Worm (Caenorhabditis elegans): ENCODE measurements around the gene C17G10.6.

C17G10.6 gene

ce11 chrII:5603194-5603593, at the start of gene C17G10.6:
TSS of gene C17G10.6 (minus strand) at chrII:5603294.
- TF ChIP-seq nfya-1 (tag; optimal IDR thresholded peaks at IDR 0.05; ENCODE audit: insufficient read depth) (no peak), nhr-76 (tag; optimal IDR thresholded peaks at IDR 0.05) (no peak), elt-1 (tag; optimal IDR thresholded peaks at IDR 0.05) (no peak), lin-15B (tag; optimal IDR thresholded peaks at IDR 0.05) (no peak), pha-4 (tag; optimal IDR thresholded peaks at IDR 0.05) (no peak), nhr-12 (tag; optimal IDR thresholded peaks at IDR 0.05) (no peak), sea-2 (GFP tag; optimal IDR thresholded peaks at IDR 0.05) (no peak), snpc-4 (tag; optimal IDR thresholded peaks at IDR 0.05) (no peak), nhr-43 (tag; optimal IDR thresholded peaks at IDR 0.05; ENCODE audit: poor library complexity, severe bottlenecking) (no peak), zag-1 (tag; optimal IDR thresholded peaks at IDR 0.05) (no peak), skn-1 (tag; optimal IDR thresholded peaks at IDR 0.05) (no peak), unc-39 (tag; optimal IDR thresholded peaks at IDR 0.05) (no peak), nhr-25 (tag; optimal IDR thresholded peaks at IDR 0.05) (no peak), ztf-11 (tag; optimal IDR thresholded peaks at IDR 0.05) (no peak), lsy-12 (tag; optimal IDR thresholded peaks at IDR 0.05) (no peak), nhr-67 (tag; optimal IDR thresholded peaks at IDR 0.05) (no peak), tbx-2 (tag; optimal IDR thresholded peaks at IDR 0.05) (no peak)

ce11 chrII:5652334-5652733, 49.2 kb upstream of the C17G10.6 start, which contains the start of gene bli-2:
TSS of gene bli-2 (minus strand) at chrII:5652434.
- TF ChIP-seq nhr-11 (tag; optimal IDR thresholded peaks at IDR 0.05) (no peak), egl-5 (tag; optimal IDR thresholded peaks at IDR 0.05) (no peak), eor-1 (tag; optimal IDR thresholded peaks at IDR 0.05) (no peak), sea-2 (GFP tag; optimal IDR thresholded peaks at IDR 0.05) (no peak), ceh-9 (tag; optimal IDR thresholded peaks at IDR 0.05) (no peak), zag-1 (tag; optimal IDR thresholded peaks at IDR 0.05) (no peak), R02D3.7 (tag; optimal IDR thresholded peaks at IDR 0.05) (no peak), ama-1 (optimal IDR thresholded peaks at IDR 0.05) (no peak), fos-1 (tag; optimal IDR thresholded peaks at IDR 0.05) (no peak), snpc-4 (tag; optimal IDR thresholded peaks at IDR 0.05) (no peak), skn-1 (tag; optimal IDR thresholded peaks at IDR 0.05) (no peak)

DNA sequence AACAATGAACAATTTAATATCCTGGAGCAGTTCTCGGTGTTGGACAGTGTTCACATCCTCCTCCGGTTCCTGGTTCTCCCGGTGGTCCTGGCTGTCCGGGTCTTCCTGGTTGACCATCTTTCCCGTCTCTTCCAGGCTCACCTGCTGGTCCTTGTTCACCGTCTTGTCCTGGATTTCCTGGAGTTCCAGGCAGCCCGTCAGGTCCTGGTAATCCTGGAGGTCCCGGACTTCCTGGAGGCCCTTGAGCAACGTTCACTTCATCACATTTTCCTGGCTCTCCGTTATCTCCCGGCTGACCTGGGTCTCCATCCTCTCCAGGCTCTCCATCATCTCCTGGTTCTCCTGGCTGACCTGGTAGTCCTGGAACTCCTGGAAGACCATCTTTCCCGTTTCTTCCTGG, 48.3 kb upstream of the C17G10.6 start:
- TF ChIP-seq nhr-23 (tag; optimal IDR thresholded peaks at IDR 0.05) (no peak), unc-62 (GFP tag; optimal IDR thresholded peaks at IDR 0.05) (no peak), lin-15B (tag; optimal IDR thresholded peaks at IDR 0.05) (no peak), ama-1 (optimal IDR thresholded peaks at IDR 0.05) (no peak), nfya-1 (tag; optimal IDR thresholded peaks at IDR 0.05; ENCODE audit: insufficient read depth) (no peak), fkh-10 (GFP tag; optimal IDR thresholded peaks at IDR 0.05) (no peak), mml-1 (tag; optimal IDR thresholded peaks at IDR 0.05) (no peak), nhr-43 (tag; optimal IDR thresholded peaks at IDR 0.05; ENCODE audit: poor library complexity, severe bottlenecking) (no peak), aly-2 (tag; optimal IDR thresholded peaks at IDR 0.05) (no peak), daf-12 (tag; optimal IDR thresholded peaks at IDR 0.05) (no peak), unc-39 (tag; optimal IDR thresholded peaks at IDR 0.05) (no peak)

DNA sequence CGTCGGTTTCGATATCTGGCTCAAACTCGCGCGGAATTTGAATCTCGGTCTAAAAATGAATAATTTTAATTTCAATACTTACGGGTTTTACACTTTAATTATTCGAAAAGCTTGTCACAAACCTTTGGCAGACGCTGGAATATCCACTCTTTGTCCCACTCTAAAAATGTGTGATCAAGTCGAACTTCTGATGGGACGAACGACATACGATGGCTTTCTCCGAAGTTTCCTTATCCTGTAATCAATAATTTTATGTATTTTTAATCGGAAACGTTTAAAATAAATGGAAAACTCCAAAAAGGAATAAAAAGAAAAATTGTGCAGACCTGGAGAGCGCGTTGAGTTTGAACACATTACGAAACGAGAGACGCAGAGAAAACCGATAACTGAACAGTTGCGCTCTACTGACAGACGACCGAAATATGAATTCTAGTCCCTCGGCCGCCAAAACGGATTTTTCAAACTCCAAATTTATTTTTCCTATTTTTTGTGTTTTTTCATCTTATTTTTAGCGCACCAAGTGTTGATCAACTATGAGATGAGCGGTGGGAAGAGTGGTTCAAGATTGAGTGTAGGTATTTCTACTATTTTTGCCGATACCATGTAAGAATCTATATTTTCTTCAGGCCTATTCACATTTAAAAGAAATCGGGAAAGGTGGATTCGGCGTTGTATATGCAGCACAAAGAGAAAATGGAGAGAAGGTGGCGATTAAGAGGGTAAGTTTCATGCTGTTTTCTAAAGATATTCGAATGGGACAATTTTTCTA, 46.3 kb upstream of the C17G10.6 start, which contains the start of the genes sam-4, F59E12.17 and zyg-1:
TSS of gene sam-4 (minus strand) at position 51 of the 769 bp plus-strand sequence.
TSS of gene F59E12.17 (minus strand) at position 235 of the 769 bp plus-strand sequence.
TSS of gene zyg-1 (plus strand) at position 513 of the 769 bp plus-strand sequence.
- TF ChIP-seq egl-27 (tag; optimal IDR thresholded peaks at IDR 0.05) (no peak), elt-2 (tag; optimal IDR thresholded peaks at IDR 0.05) (peak; percentile 52), egl-5 (tag; optimal IDR thresholded peaks at IDR 0.05) (peak; percentile 63), pha-4 (tag; optimal IDR thresholded peaks at IDR 0.05) (peak; percentile 87), lin-39 (tag; optimal IDR thresholded peaks at IDR 0.05) (peak; percentile 74), nhr-43 (tag; optimal IDR thresholded peaks at IDR 0.05; ENCODE audit: poor library complexity, severe bottlenecking) (peak; percentile 6), nhr-25 (tag; optimal IDR thresholded peaks at IDR 0.05) (peak; percentile 51), pqm-1 (tag; optimal IDR thresholded peaks at IDR 0.05) (peak; percentile 18), fkh-2 (tag; optimal IDR thresholded peaks at IDR 0.05) (no peak), hmg-11 (tag; optimal IDR thresholded peaks at IDR 0.05) (peak; percentile 35), lin-15B (tag; optimal IDR thresholded peaks at IDR 0.05) (peak; percentile 95), nfya-1 (tag; optimal IDR thresholded peaks at IDR 0.05; ENCODE audit: insufficient read depth) (peak; percentile 90), snpc-4 (tag; optimal IDR thresholded peaks at IDR 0.05) (no peak), nhr-23 (tag; optimal IDR thresholded peaks at IDR 0.05) (peak; percentile 17), ceh-82 (tag; optimal IDR thresholded peaks at IDR 0.05) (no peak), unc-62 (GFP tag; optimal IDR thresholded peaks at IDR 0.05) (no peak)
